Fruit fly (Drosophila melanogaster) whole organism, embryonic: Measurements from ENCODE around the gene CG15014.

Source experiments
- Aef1 ChIP-seq: fragments of 200-800 bp; sonication (Bioruptor generic); IDR thresholded peaks from 3 replicates; pipeline ENCODE4 v1.3.6; 2022; ENCODE audit warnings: missing biosample characterization, missing genetic modification characterization
- Atf3 ChIP-seq: fragments of 200-800 bp; sonication (Bioruptor generic); optimal IDR thresholded peaks from 3 replicates; lab custom pipeline; 2016; ENCODE audit warnings: missing biosample characterization, missing genetic modification characterization
- CG10321 ChIP-seq: fragments of 200-800 bp; sonication (Bioruptor generic); IDR thresholded peaks from 2 replicates; pipeline ENCODE4 v1.3.6; 2022; ENCODE audit warnings: missing biosample characterization, missing genetic modification characterization
- CG10431 ChIP-seq: fragments of 200-800 bp; sonication (Bioruptor generic); optimal IDR thresholded peaks from 3 replicates; lab custom pipeline; 2018; ENCODE audit warnings: missing biosample characterization, mild to moderate bottlenecking, missing genetic modification characterization
- CG10543 ChIP-seq: fragments of 200-800 bp; sonication (Bioruptor generic); optimal IDR thresholded peaks from 3 replicates; lab custom pipeline; 2017; ENCODE audit warnings: missing biosample characterization, mild to moderate bottlenecking, missing genetic modification characterization, moderate library complexity
- CG11085 ChIP-seq: fragments of 200-800 bp; sonication (Bioruptor generic); IDR thresholded peaks from 2 replicates; pipeline ENCODE4 v1.3.6; 2022; ENCODE audit warnings: missing biosample characterization, missing genetic modification characterization
- CG12219 ChIP-seq: fragments of 200-800 bp; sonication (Bioruptor generic); optimal IDR thresholded peaks from 3 replicates; lab custom pipeline; 2018; ENCODE audit warnings: missing biosample characterization, mild to moderate bottlenecking, missing genetic modification characterization
- CG12391 ChIP-seq: fragments of 200-800 bp; sonication (Bioruptor generic); optimal IDR thresholded peaks from 3 replicates; lab custom pipeline; 2018; ENCODE audit warnings: missing biosample characterization, mild to moderate bottlenecking, missing genetic modification characterization, moderate library complexity
- CG1602 ChIP-seq: fragments of 200-800 bp; sonication (Bioruptor generic); optimal IDR thresholded peaks from 3 replicates; lab custom pipeline; 2016; ENCODE audit warnings: missing biosample characterization, missing genetic modification characterization
- CG17829 ChIP-seq: fragments of 200-800 bp; optimal IDR thresholded peaks from 2 replicates; lab custom pipeline; 2019; ENCODE audit warnings: missing biosample characterization, mild to moderate bottlenecking, missing genetic modification characterization, moderate library complexity
- CG2199 ChIP-seq: fragments of 200-800 bp; sonication (Bioruptor generic); IDR thresholded peaks from 3 replicates; pipeline ENCODE4 v1.3.6; 2022; ENCODE audit warnings: missing biosample characterization, missing genetic modification characterization
- CG3163 ChIP-seq: fragments of 200-800 bp; sonication (Bioruptor generic); optimal IDR thresholded peaks from 3 replicates; lab custom pipeline; 2016; ENCODE audit warnings: missing biosample characterization, missing genetic modification characterization
- CG33557 ChIP-seq: fragments of 200-800 bp; sonication (Bioruptor generic); optimal IDR thresholded peaks from 2 replicates; lab custom pipeline; 2019; ENCODE audit warnings: missing biosample characterization, mild to moderate bottlenecking, missing genetic modification characterization, moderate library complexity
- CG34376 ChIP-seq: fragments of 200-800 bp; sonication (Bioruptor generic); optimal IDR thresholded peaks from 2 replicates; lab custom pipeline; 2018; ENCODE audit warnings: missing biosample characterization, mild to moderate bottlenecking, missing genetic modification characterization
- CG3847 ChIP-seq: fragments of 200-800 bp; sonication (Bioruptor generic); IDR thresholded peaks from 2 replicates; pipeline ENCODE4 v1.3.6; 2022; ENCODE audit warnings: missing biosample characterization, missing genetic modification characterization
- CG4282 ChIP-seq: fragments of 200-800 bp; sonication (Bioruptor generic); optimal IDR thresholded peaks from 2 replicates; lab custom pipeline; 2016; ENCODE audit warnings: missing biosample characterization, missing genetic modification characterization
- CG4328 ChIP-seq: fragments of 200-800 bp; sonication (Bioruptor generic); optimal IDR thresholded peaks from 3 replicates; lab custom pipeline; 2017; ENCODE audit warnings: missing biosample characterization, missing genetic modification reagents, missing genetic modification characterization
- CG7987 ChIP-seq: fragments of 200-800 bp; sonication (Bioruptor generic); optimal IDR thresholded peaks from 2 replicates; lab custom pipeline; 2018; ENCODE audit warnings: missing biosample characterization, mild to moderate bottlenecking, missing genetic modification characterization, moderate library complexity
- Camta ChIP-seq: fragments of 200-800 bp; sonication (Bioruptor generic); optimal IDR thresholded peaks from 2 replicates; lab custom pipeline; 2016; ENCODE audit warnings: missing biosample characterization, missing genetic modification characterization
- CrebB ChIP-seq: fragments of 200-800 bp; sonication (Bioruptor generic); optimal IDR thresholded peaks from 3 replicates; lab custom pipeline; 2018; ENCODE audit warnings: missing biosample characterization, mild to moderate bottlenecking, missing genetic modification characterization
- Dek ChIP-seq: fragments of 200-800 bp; sonication (Bioruptor generic); optimal IDR thresholded peaks from 3 replicates; lab custom pipeline; 2019; ENCODE audit warnings: missing biosample characterization, mild to moderate bottlenecking, missing genetic modification characterization, moderate library complexity
- Doc2 ChIP-seq: fragments of 200-800 bp; sonication (Bioruptor generic); IDR thresholded peaks from 2 replicates; pipeline ENCODE4 v1.3.6; 2022; ENCODE audit warnings: missing biosample characterization, missing genetic modification characterization
- Drgx ChIP-seq: fragments of 200-800 bp; sonication (Bioruptor generic); IDR thresholded peaks from 2 replicates; pipeline ENCODE4 v1.3.6; 2022; ENCODE audit warnings: missing biosample characterization, missing genetic modification characterization
- HLH54F ChIP-seq: fragments of 200-800 bp; sonication (Bioruptor generic); optimal IDR thresholded peaks from 3 replicates; lab custom pipeline; 2016; ENCODE audit warnings: missing biosample characterization, missing genetic modification characterization
- Hand ChIP-seq: fragments of 200-800 bp; sonication (Bioruptor generic); optimal IDR thresholded peaks from 2 replicates; lab custom pipeline; 2017; ENCODE audit warnings: mild to moderate bottlenecking, missing biosample characterization, missing genetic modification reagents, missing genetic modification characterization
- Hey ChIP-seq: fragments of 200-800 bp; sonication (Bioruptor generic); optimal IDR thresholded peaks from 3 replicates; lab custom pipeline; 2018; ENCODE audit warnings: missing biosample characterization, mild to moderate bottlenecking, missing genetic modification characterization
- Optix ChIP-seq: fragments of 200-800 bp; sonication (Bioruptor generic); IDR thresholded peaks from 3 replicates; pipeline ENCODE4 v1.3.6; 2022; ENCODE audit warnings: missing biosample characterization, missing genetic modification characterization
- Ptx1 ChIP-seq: fragments of 200-800 bp; sonication (Bioruptor generic); IDR thresholded peaks from 2 replicates; pipeline ENCODE4 v1.3.6; 2022; ENCODE audit warnings: missing biosample characterization, missing genetic modification characterization
- Rfx ChIP-seq: fragments of 200-800 bp; sonication (Bioruptor generic); IDR thresholded peaks from 2 replicates; pipeline ENCODE4 v1.3.6; 2022; ENCODE audit warnings: missing biosample characterization, missing genetic modification characterization
- Rx ChIP-seq: fragments of 200-800 bp; sonication (Bioruptor generic); IDR thresholded peaks from 2 replicates; pipeline ENCODE4 v1.3.6; 2022; ENCODE audit warnings: missing biosample characterization, missing genetic modification characterization
- Ssrp ChIP-seq: fragments of 200-800 bp; sonication (Bioruptor generic); optimal IDR thresholded peaks from 2 replicates; lab custom pipeline; 2018; ENCODE audit warnings: missing biosample characterization, mild to moderate bottlenecking, missing genetic modification characterization, moderate library complexity
- Vsx1 ChIP-seq: fragments of 200-800 bp; sonication (Bioruptor generic); optimal IDR thresholded peaks from 2 replicates; lab custom pipeline; 2017; ENCODE audit warnings: missing biosample characterization, mild to moderate bottlenecking, missing genetic modification characterization, missing genetic modification reagents
- ab ChIP-seq: fragments of 200-800 bp; sonication (Bioruptor generic); optimal IDR thresholded peaks from 2 replicates; lab custom pipeline; 2016; ENCODE audit warnings: missing biosample characterization, missing genetic modification characterization
- ap ChIP-seq: fragments of 200-800 bp; sonication (Bioruptor generic); IDR thresholded peaks from 2 replicates; pipeline ENCODE4 v1.3.6; 2022; ENCODE audit warnings: missing biosample characterization, missing genetic modification characterization
- bowl ChIP-seq: fragments of 200-800 bp; sonication (Bioruptor generic); IDR thresholded peaks from 2 replicates; pipeline ENCODE4 v1.3.6; 2022; ENCODE audit warnings: missing biosample characterization, missing genetic modification characterization
- br ChIP-seq: fragments of >200 bp; optimal IDR thresholded peaks from 2 replicates; lab custom pipeline; 2017
- croc ChIP-seq: fragments of 200-800 bp; sonication (Bioruptor generic); conservative IDR thresholded peaks from 3 replicates; pipeline ENCODE4 v1.3.6; 2022; ENCODE audit warnings: missing biosample characterization, missing genetic modification characterization
- crp ChIP-seq, 2 experiments: fragments of 200-800 bp; sonication (Bioruptor generic); optimal IDR thresholded peaks; 2 replicates in 1 of 2; 3 replicates in 1 of 2; lab custom pipeline; 2017; ENCODE audit warnings: missing biosample characterization in 2 of 2, missing genetic modification characterization in 2 of 2, mild to moderate bottlenecking in 1 of 2, moderate library complexity in 1 of 2
- ewg ChIP-seq: fragments of 200-800 bp; sonication (Bioruptor generic); optimal IDR thresholded peaks from 3 replicates; lab custom pipeline; 2017; ENCODE audit warnings: mild to moderate bottlenecking, missing biosample characterization, missing genetic modification reagents, missing genetic modification characterization
- fd64A ChIP-seq: fragments of 200-800 bp; sonication (Bioruptor generic); optimal IDR thresholded peaks from 3 replicates; lab custom pipeline; 2018; ENCODE audit warnings: missing biosample characterization, mild to moderate bottlenecking, missing genetic modification characterization
- fu2 ChIP-seq: fragments of 200-800 bp; sonication (Bioruptor generic); optimal IDR thresholded peaks from 2 replicates; lab custom pipeline; 2016; ENCODE audit warnings: missing biosample characterization, missing genetic modification characterization
- lmd ChIP-seq: fragments of 200-800 bp; sonication (Bioruptor generic); IDR thresholded peaks from 2 replicates; pipeline ENCODE4 v1.3.6; 2022; ENCODE audit warnings: missing biosample characterization, missing genetic modification characterization
- mam ChIP-seq: fragments of 200-800 bp; sonication (Bioruptor generic); optimal IDR thresholded peaks from 3 replicates; lab custom pipeline; 2016; ENCODE audit warnings: missing biosample characterization, missing genetic modification characterization
- oc ChIP-seq: fragments of 200-800 bp; sonication (Bioruptor generic); optimal IDR thresholded peaks from 2 replicates; lab custom pipeline; 2018; ENCODE audit warnings: missing biosample characterization, mild to moderate bottlenecking, missing genetic modification characterization, moderate library complexity
- slou ChIP-seq: fragments of 200-800 bp; sonication (Bioruptor generic); optimal IDR thresholded peaks from 3 replicates; lab custom pipeline; 2016; ENCODE audit warnings: missing biosample characterization, missing genetic modification characterization
- ssp ChIP-seq: fragments of 200-800 bp; sonication (Bioruptor generic); IDR thresholded peaks from 2 replicates; pipeline ENCODE4 v1.3.6; 2022; ENCODE audit warnings: missing biosample characterization, missing genetic modification characterization
- tio ChIP-seq: fragments of 200-800 bp; sonication (Bioruptor generic); optimal IDR thresholded peaks from 2 replicates; lab custom pipeline; 2017; ENCODE audit warnings: missing biosample characterization, missing genetic modification characterization, inconsistent platforms
- twi ChIP-seq: fragments of 200-800 bp; optimal IDR thresholded peaks from 2 replicates; lab custom pipeline; 2019; ENCODE audit warnings: missing biosample characterization, mild to moderate bottlenecking, missing genetic modification characterization, moderate library complexity
- vvl ChIP-seq: fragments of 200-800 bp; sonication (Bioruptor generic); IDR thresholded peaks from 2 replicates; pipeline ENCODE4 v1.3.6; 2022; ENCODE audit warnings: missing biosample characterization, missing genetic modification characterization

CG15014 gene

dm6 chr3L:4363887-4364794 is 42.1 kb upstream of the CG15014 start, which contains the start of the genes Cip4 and mRpS6 (continued):
- peak; percentile 50 for TF ChIP-seq CG12219 (GFP tag; lab: Kevin White, UChicago)
- peak; percentile 65 for TF ChIP-seq Drgx (GFP tag; lab: Robert Waterston, UW)
- TF ChIP-seq CrebB (tag; lab: Kevin White, UChicago), result no peak
- TF ChIP-seq CG33557 (GFP tag; lab: Kevin White, UChicago), result peak; percentile 59
- peak; percentile 66 for TF ChIP-seq slou (GFP tag; lab: Kevin White, UChicago)
- no peak for TF ChIP-seq br (lab: Kevin White, UChicago)
- no peak for TF ChIP-seq CG3163 (GFP tag; lab: Kevin White, UChicago)
- TF ChIP-seq ap (GFP tag; lab: Robert Waterston, UW), result peak; percentile 83
- TF ChIP-seq ewg (GFP tag; lab: Kevin White, UChicago), result peak; percentile 68
- peak; percentile 65; the same call in 1 of the 2 replicates for TF ChIP-seq bowl
- no peak for TF ChIP-seq CG10321
- TF ChIP-seq fu2, result peak; percentile 10
- peak; percentile 53 for TF ChIP-seq CG7987 (GFP tag; lab: Kevin White, UChicago)
- no peak for TF ChIP-seq CG4328 (GFP tag; lab: Kevin White, UChicago)
- TF ChIP-seq CG10543 (GFP tag; lab: Kevin White, UChicago), result peak; percentile 85
- peak; percentile 63; the same call in 2 of the 3 replicates for TF ChIP-seq Optix (GFP tag; lab: Robert Waterston, UW)
- TF ChIP-seq ab (GFP tag; lab: Kevin White, UChicago), result no peak
- TF ChIP-seq vvl (GFP tag; lab: Robert Waterston, UW), result peak; percentile 82
- peak; percentile 83 for TF ChIP-seq Rfx (GFP tag; lab: Robert Waterston, UW)
- peak; percentile 92 for TF ChIP-seq CG12391
- peak; percentile 49 for TF ChIP-seq Hand (GFP tag; lab: Kevin White, UChicago)
- peak; percentile 82 for TF ChIP-seq CG3847 (GFP tag; lab: Robert Waterston, UW)
- TF ChIP-seq HLH54F (GFP tag; lab: Kevin White, UChicago), result peak; percentile 39
- TF ChIP-seq Rx, result peak; percentile 64
- TF ChIP-seq CG10431 (GFP tag; lab: Kevin White, UChicago), result peak; percentile 53
- peak; percentile 66 for TF ChIP-seq CG11085 (GFP tag; lab: Robert Waterston, UW)
- TF ChIP-seq tio (GFP tag; lab: Kevin White, UChicago), result peak; percentile 83
- TF ChIP-seq croc (GFP tag; lab: Robert Waterston, UW), result 0 out of 3 replicates have a peak, but pooled peaks have one; percentile 18
- peak; percentile 79 for TF ChIP-seq CG4282 (GFP tag; lab: Kevin White, UChicago)
- TF ChIP-seq Vsx1, result peak; percentile 25
- peak; percentile 79 for TF ChIP-seq Ssrp
- TF ChIP-seq lmd (GFP tag; lab: Robert Waterston, UW), result peak; percentile 51; the same call in 1 of the 2 replicates
- 0 out of 3 replicates have a peak, but pooled peaks have one; percentile 31 for TF ChIP-seq CG2199
- TF ChIP-seq fd64A, result no peak
- peak; percentile 47 for TF ChIP-seq CG34376 (GFP tag; lab: Kevin White, UChicago)
- TF ChIP-seq Atf3 (GFP tag; lab: Kevin White, UChicago), result peak; percentile 20
- peak; percentile 87 for TF ChIP-seq Dek
- no peak for TF ChIP-seq Hey (tag; lab: Kevin White, UChicago)
- peak; percentile 59 for TF ChIP-seq oc
- peak; percentile 83 for TF ChIP-seq CG1602 (GFP tag; lab: Kevin White, UChicago)
- TF ChIP-seq crp (GFP tag; optimal IDR thresholded peaks at IDR 0.05; lab: Kevin White, UChicago), result peak in 1 of 2 experiments; percentile 87
- TF ChIP-seq mam (GFP tag; lab: Kevin White, UChicago), result no peak
- peak; percentile 81 for TF ChIP-seq Ptx1 (GFP tag; lab: Robert Waterston, UW)
- TF ChIP-seq Doc2, result no peak
- TF ChIP-seq Camta (GFP tag; lab: Kevin White, UChicago), result no peak
- TF ChIP-seq twi (tag; lab: Kevin White, UChicago), result peak; percentile 73
- peak; percentile 54; the same call in 2 of the 3 replicates for TF ChIP-seq Aef1 (GFP tag; lab: Robert Waterston, UW)
- TF ChIP-seq CG17829, result peak; percentile 80
- TF ChIP-seq ssp, result peak; percentile 57
